Worm (Caenorhabditis elegans) whole organism, L4/young adult: ENCODE results near the gene cox-18.

Experiments used
- W03F9.2 ChIP-seq: fragments of 150-350 bp; optimal IDR thresholded peaks from 2 replicates; lab custom pipeline; 2014; ENCODE audit warnings: missing biosample characterization, missing genetic modification characterization
- dao-5 ChIP-seq: sonication (generic microtip); optimal IDR thresholded peaks from 2 replicates; lab custom pipeline; 2016; ENCODE audit warnings: missing genotype, missing genetic modification characterization, moderate library complexity, missing compliant biosample characterization
- him-1 ChIP-seq: sonication (generic microtip); optimal IDR thresholded peaks from 2 replicates; lab custom pipeline; 2016; ENCODE audit warnings: missing genotype, missing genetic modification reagents, missing genetic modification characterization, missing compliant biosample characterization

The cox-18 gene

DNA sequence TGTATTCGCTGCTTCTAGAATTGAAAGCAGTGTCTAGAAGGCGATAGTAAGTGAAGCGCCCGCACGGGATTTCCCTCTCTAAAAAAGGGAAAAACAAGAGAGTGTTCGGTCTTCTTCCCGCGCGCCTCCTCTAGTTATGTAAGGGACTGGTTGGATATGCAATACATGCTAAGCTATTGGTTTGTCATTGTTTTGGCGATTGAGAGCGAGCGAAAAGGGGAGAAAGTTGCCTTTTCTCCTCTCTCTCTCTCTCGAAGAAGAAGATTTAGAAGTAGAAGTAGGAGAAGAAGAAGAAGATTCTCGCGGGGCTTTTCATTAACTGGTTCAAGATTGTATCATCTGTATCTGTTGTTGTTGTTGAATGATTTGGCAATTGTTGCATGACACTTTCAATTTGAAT is 23.2 kb upstream of the cox-18 start:
- TF ChIP-seq him-1 (tag; lab: Kevin White, UChicago), result no peak
- no peak for TF ChIP-seq dao-5 (tag; lab: Kevin White, UChicago)
- TF ChIP-seq W03F9.2 (tag; lab: Kevin White, UChicago), result no peak

ce11 chrIV:1075484-1075883 is 21.8 kb upstream of the cox-18 start:
- no peak for TF ChIP-seq W03F9.2 (tag; lab: Kevin White, UChicago)
- TF ChIP-seq dao-5 (tag; lab: Kevin White, UChicago), result no peak
- TF ChIP-seq him-1 (tag; lab: Kevin White, UChicago), result no peak

ce11 chrIV:1086913-1087312 is 10.3 kb upstream of the cox-18 start, which contains the start of gene csn-4:
csn-4 (minus strand) TSS chrIV:1087013.
- no peak for TF ChIP-seq W03F9.2 (tag; lab: Kevin White, UChicago)

DNA sequence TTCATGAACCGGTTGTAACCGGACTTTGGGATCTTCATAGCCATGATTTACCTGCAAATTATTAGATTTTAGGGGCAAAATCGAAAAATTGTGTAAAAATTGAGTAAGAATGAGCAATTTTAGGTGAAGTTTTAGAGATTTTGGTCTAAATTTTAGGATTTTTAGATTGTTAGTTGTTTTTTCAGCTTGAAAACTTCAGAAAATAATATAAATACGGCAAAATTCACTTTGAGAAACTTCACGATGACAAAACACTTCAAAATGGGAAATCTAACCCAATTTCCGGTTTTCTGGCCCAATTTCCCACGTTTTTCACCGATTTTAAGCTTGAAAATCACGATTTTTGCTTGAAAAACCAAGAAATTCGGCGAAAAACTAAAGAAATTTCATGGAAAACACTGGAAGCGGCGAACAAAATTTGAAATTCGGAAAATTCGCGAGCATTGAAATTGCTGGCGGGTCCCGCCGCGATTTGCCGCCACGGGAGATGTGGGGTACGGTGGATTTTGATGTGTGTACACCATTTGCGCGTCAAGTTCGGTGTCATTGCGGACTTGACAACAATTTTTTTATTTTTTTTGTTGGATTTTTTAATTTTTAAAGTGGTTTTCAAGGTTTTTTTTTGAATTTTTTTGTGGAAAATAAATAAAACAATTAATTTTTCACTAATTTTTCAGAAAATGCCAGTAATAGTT is 3.2 kb upstream of the cox-18 start, which contains the start of the genes cct-8 and Y55F3AR.2:
Gene cct-8, minus strand, starts transcription at position 51 of the 695 bp plus-strand sequence.
Gene Y55F3AR.2, plus strand, starts transcription at position 672 of the 695 bp plus-strand sequence.
- TF ChIP-seq him-1 (tag; lab: Kevin White, UChicago), result peak; percentile 94
- TF ChIP-seq W03F9.2 (tag; lab: Kevin White, UChicago), result peak; percentile 97
- no peak for TF ChIP-seq dao-5 (tag; lab: Kevin White, UChicago)

- TF ChIP-seq dao-5 (tag; lab: Kevin White, UChicago) (no peak), him-1 (tag; lab: Kevin White, UChicago) (no peak), W03F9.2 (tag; lab: Kevin White, UChicago) (no peak)
Measured at ce11 chrIV:1096154-1096553, 1.1 kb upstream of the cox-18 start.

- TF ChIP-seq W03F9.2 (tag; lab: Kevin White, UChicago) (no peak), dao-5 (tag; lab: Kevin White, UChicago) (no peak), him-1 (tag; lab: Kevin White, UChicago) (no peak)
Measured at ce11 chrIV:1104518-1104917, 7.3 kb downstream of the cox-18 start, which contains the start of the genes C44B12.9 and C44B12.3. C44B12.9 (minus strand) TSS chrIV:1104618. C44B12.3 (plus strand) TSS chrIV:1104766.

DNA sequence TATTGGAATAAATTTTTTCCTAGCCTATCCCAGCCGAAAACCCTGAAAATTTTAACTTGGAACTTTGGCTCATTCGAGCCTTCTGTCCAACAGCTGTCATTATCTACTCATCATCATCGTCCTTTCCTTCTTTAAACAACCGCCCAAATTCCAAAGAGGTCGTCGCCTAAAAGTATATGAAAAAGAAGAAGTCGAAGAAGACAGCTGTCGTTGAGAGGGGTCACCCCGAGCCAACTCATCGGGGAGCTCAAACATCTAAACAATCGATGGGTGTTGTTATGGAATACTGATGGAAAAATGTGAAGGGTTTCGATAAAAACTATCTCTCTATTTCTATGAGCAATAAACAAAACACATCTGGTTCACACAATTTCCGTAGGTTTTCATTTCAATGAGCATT is 7.9 kb downstream of the cox-18 start:
- no peak for TF ChIP-seq him-1 (tag; lab: Kevin White, UChicago)
- TF ChIP-seq W03F9.2 (tag; lab: Kevin White, UChicago), result no peak
- TF ChIP-seq dao-5 (tag; lab: Kevin White, UChicago), result no peak

DNA sequence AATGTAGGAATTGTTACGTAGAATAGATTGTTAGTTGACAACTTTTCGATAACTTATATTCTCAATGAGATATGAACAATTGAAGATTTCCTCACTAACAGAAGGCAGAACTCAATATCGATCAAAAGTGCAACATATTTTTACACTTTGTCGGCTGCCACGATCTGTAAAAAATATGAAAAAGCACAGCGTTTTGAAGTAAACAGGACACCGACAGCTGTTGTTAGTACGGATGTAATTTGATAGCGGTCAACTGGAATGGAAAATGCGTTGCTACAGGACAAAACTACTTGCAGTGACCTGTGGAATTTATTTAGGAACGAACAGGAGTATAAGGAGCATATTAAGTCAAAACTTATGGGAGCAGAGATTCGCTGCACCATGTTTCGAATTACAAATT is 8.7 kb downstream of the cox-18 start:
- no peak for TF ChIP-seq W03F9.2 (tag; lab: Kevin White, UChicago)
- no peak for TF ChIP-seq him-1 (tag; lab: Kevin White, UChicago)
- no peak for TF ChIP-seq dao-5 (tag; lab: Kevin White, UChicago)

DNA sequence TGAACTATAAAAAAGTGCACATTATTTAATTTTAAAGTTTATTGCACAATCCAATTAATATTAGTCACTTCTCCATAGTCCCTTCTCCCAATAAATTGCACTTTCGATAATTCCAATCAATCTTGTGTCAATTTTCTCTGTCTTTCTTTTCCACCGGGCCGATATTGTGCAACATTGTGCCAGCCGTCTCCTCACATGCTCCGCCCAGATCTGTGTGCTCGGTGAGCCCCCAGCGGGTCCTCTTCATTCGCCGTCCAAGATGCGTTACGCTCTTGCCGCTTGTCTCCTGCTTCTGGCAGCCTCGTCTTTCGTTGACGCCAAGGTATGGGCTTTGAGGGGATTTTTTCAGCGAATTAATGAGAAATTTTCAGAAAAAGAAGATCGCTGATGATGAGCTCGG is 9.9 kb downstream of the cox-18 start, which contains the start of gene ost-1:
Gene ost-1, plus strand, starts transcription at position 207 of the 400 bp plus-strand sequence.
- no peak for TF ChIP-seq dao-5 (tag; lab: Kevin White, UChicago)

ce11 chrIV:1108030-1108429 is 10.8 kb downstream of the cox-18 start:
- TF ChIP-seq him-1 (tag; lab: Kevin White, UChicago) (no peak), dao-5 (tag; lab: Kevin White, UChicago) (no peak), W03F9.2 (tag; lab: Kevin White, UChicago) (no peak)

ce11 chrIV:1110999-1111398 is 13.7 kb downstream of the cox-18 start:
- TF ChIP-seq him-1 (tag; lab: Kevin White, UChicago) (no peak), dao-5 (tag; lab: Kevin White, UChicago) (no peak), W03F9.2 (tag; lab: Kevin White, UChicago) (no peak)

DNA sequence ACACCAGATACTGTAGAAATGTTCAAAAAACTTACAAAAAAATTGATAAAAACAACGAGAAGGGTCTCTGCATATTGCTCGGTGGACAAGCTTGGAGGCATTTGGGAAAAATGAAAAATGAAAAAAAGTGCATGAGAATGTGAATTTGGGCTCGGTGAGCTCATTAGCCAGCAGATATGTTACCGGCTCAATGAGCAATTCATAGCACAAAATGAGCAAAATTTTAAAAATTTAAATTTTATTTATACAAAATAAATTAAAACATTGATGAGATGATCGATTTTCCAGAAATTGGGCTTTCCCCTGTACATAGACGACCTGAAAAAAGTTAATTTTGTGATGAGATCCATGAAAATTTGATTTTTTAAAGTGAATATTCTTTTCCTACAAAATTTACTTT is 16.4 kb downstream of the cox-18 start, which contains the start of gene srx-14:
Gene srx-14, minus strand, starts transcription at position 101 of the 400 bp plus-strand sequence.
- no peak for TF ChIP-seq him-1 (tag; lab: Kevin White, UChicago)
- TF ChIP-seq dao-5 (tag; lab: Kevin White, UChicago), result no peak
- TF ChIP-seq W03F9.2 (tag; lab: Kevin White, UChicago), result no peak

- TF ChIP-seq dao-5 (tag; lab: Kevin White, UChicago) (no peak), him-1 (tag; lab: Kevin White, UChicago) (no peak), W03F9.2 (tag; lab: Kevin White, UChicago) (no peak)
Measured at ce11 chrIV:1118566-1118965, 21.3 kb downstream of the cox-18 start, which contains the start of gene srx-13. srx-13 (minus strand) TSS chrIV:1118666.

ce11 chrIV:1120865-1121264 is 23.6 kb downstream of the cox-18 start:
- no peak for TF ChIP-seq W03F9.2 (tag; lab: Kevin White, UChicago)
